Fruit fly (Drosophila melanogaster): ENCODE results near the gene CG9743.

Gene CG9743

DNA sequence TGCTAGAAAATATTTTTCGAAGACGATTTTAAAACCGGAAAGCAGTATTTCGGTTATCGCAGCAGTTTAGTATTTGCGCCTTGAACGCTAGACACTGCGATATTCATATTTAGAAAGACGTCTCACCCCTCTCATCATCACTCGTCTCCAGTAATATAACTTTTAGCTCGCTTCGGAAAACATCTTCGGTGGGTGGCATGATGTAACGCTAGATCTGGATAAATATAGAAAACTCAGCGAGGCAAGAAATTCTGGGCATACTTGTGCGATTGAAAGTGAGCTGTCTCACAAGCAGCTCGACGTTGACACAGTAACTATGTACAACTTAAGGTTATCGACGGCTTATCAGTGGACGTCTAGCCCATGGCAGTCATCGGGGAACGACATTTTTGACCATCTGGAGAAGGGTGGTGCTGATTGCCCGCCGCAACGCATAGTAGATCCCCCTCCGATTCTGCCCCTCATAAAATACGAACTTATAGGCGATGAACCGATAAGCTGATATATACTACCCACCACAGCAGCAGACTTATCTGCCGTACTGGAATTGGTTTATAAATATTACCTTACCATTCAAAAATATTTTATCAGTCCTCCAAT, 1.3 kb upstream of the CG9743 start (continued):
- TF ChIP-seq Pdp1 (GFP tag; optimal IDR thresholded peaks at IDR 0.05) (peak in 1 of 2 experiments; percentile 67), sug (tag; optimal IDR thresholded peaks at IDR 0.05) (peak; percentile 65), crol (GFP tag; IDR thresholded peaks at IDR 0.05) (peak; percentile 45; the same call in 1 of the 2 replicates), grn (GFP tag; optimal IDR thresholded peaks at IDR 0.05) (peak; percentile 94), sd (tag; optimal IDR thresholded peaks at IDR 0.05) (peak; percentile 70), CG11093 (GFP tag; IDR thresholded peaks at IDR 0.05) (no peak), klu (GFP tag; IDR thresholded peaks at IDR 0.05) (no peak), dimm (GFP tag; IDR thresholded peaks at IDR 0.05) (no peak), HLH4C (GFP tag; IDR thresholded peaks at IDR 0.05; ENCODE audit: partially characterized antibody) (0 out of 3 replicates have a peak, but pooled peaks have one; percentile 8), CG17912 (GFP tag; optimal IDR thresholded peaks at IDR 0.05) (no peak), Atf6 (GFP tag; IDR thresholded peaks at IDR 0.05) (0 out of 2 replicates have a peak, but pooled peaks have one; percentile 10)

DNA sequence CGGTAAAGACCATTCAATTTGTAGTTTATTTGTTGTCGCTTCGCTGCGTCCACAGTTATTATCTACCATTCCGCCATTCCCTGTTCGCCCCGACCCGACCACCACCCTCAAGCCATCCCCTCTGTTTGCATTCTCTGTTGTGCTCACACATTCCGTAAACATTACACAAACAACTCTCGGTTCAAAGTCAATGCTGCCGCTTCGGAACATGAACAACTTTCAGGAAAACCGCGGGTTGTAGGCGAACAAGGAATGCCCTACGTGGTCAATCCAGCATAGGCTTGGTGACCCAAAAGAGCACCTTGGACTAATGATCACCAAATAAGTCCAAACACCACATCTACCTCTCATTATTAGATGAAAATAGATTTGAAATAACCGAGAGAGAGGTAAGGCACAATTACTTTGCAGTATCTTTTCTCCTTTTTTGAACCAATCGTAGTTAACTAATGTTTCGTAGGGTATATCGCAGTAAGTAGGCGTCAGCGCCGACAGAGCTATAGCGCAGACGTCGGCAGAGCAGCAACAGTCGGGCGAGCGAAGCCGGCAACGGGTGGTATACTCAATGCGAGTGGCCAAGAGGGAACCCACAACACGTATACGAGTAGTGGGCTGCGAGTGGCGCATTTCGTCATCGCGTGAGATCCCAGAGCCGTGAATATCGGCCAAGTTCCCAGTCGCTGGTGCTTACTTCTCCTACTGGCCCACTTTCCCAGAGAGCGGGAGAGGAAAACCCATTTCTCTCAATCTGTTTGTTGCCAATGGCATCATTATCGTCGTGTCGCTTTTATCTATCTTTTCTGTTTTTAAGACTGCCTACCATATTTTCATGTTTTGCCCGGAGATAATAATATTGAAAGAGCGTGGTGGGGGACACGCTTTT, 547 bp upstream of the CG9743 start:
- TF ChIP-seq CG17912 (GFP tag; optimal IDR thresholded peaks at IDR 0.05) (peak; percentile 59), ci (GFP tag; IDR thresholded peaks at IDR 0.05) (peak; percentile 80), CHES-1-like (GFP tag; optimal IDR thresholded peaks at IDR 0.05) (peak; percentile 96), Side (GFP tag; optimal IDR thresholded peaks at IDR 0.05) (peak; percentile 99), Spps (tag; optimal IDR thresholded peaks at IDR 0.05) (peak; percentile 80), Hr78 (GFP tag; optimal IDR thresholded peaks at IDR 0.05) (peak in 1 of 2 experiments; percentile 96), Atf-2 (GFP tag; optimal IDR thresholded peaks at IDR 0.05) (peak; percentile 94), danr (GFP tag; IDR thresholded peaks at IDR 0.05) (peak; percentile 88), toy (GFP tag; IDR thresholded peaks at IDR 0.05) (peak; percentile 77), pum (GFP tag; optimal IDR thresholded peaks at IDR 0.05) (peak; percentile 98), CG9609 (GFP tag; optimal IDR thresholded peaks at IDR 0.05) (peak; percentile 95), crol (GFP tag; IDR thresholded peaks at IDR 0.05) (peak; percentile 100), CG4282 (GFP tag; optimal IDR thresholded peaks at IDR 0.05) (peak; percentile 82), CG31441 (GFP tag; IDR thresholded peaks at IDR 0.05) (peak; percentile 94), Oli (tag; optimal IDR thresholded peaks at IDR 0.05) (peak; percentile 94), BEAF-32 (GFP tag; optimal IDR thresholded peaks at IDR 0.05) (peak; percentile 28), MTF-1 (GFP tag; optimal IDR thresholded peaks at IDR 0.05; ENCODE audit: borderline replicate concordance) (peak; percentile 81), CG6765 (GFP tag; optimal IDR thresholded peaks at IDR 0.05) (peak; percentile 90), CG9797 (GFP tag; optimal IDR thresholded peaks at IDR 0.05) (peak; percentile 54), CG9215 (GFP tag; IDR thresholded peaks at IDR 0.05) (peak; percentile 90), sd (tag; optimal IDR thresholded peaks at IDR 0.05) (peak; percentile 96), CG3726 (GFP tag; IDR thresholded peaks at IDR 0.05) (peak; percentile 87), zen2 (GFP tag; IDR thresholded peaks at IDR 0.05; ENCODE audit: partially characterized antibody) (no peak), Nf-YB (GFP tag; optimal IDR thresholded peaks at IDR 0.05) (peak; percentile 81), CG9817 (tag; optimal IDR thresholded peaks at IDR 0.05) (peak; percentile 90), fru (optimal IDR thresholded peaks at IDR 0.05) (no peak), C15 (GFP tag; IDR thresholded peaks at IDR 0.05) (peak; percentile 90; the same call in 2 of the 3 replicates), Hmx (GFP tag; optimal IDR thresholded peaks at IDR 0.05) (peak; percentile 93), YL-1 (GFP tag; optimal IDR thresholded peaks at IDR 0.05) (peak; percentile 56), CG6272 (GFP tag; IDR thresholded peaks at IDR 0.05) (peak; percentile 84), CG12219 (GFP tag; optimal IDR thresholded peaks at IDR 0.05) (peak; percentile 88), Med (GFP tag) (peak; percentile 100), Antp (GFP tag; optimal IDR thresholded peaks at IDR 0.05) (peak; percentile 99), Atf3 (GFP tag; optimal IDR thresholded peaks at IDR 0.05) (peak; percentile 85), CG8290 (GFP tag; optimal IDR thresholded peaks at IDR 0.05) (peak; percentile 89), CG8290 (tag; optimal IDR thresholded peaks at IDR 0.05) (peak; percentile 29 to 94), CG15073 (GFP tag; optimal IDR thresholded peaks at IDR 0.05) (peak; percentile 44), CG14965 (GFP tag; optimal IDR thresholded peaks at IDR 0.05; ENCODE audit: borderline replicate concordance) (peak; percentile 92), dimm (GFP tag; IDR thresholded peaks at IDR 0.05) (peak; percentile 94)

Data from whole organism, embryonic.